Worm (Caenorhabditis elegans) whole organism, L3 larva: ENCODE data around the gene atgl-1.

ENCODE experiments used
- ama-1 ChIP-seq: fragments of 150-350 bp; optimal IDR thresholded peaks from 2 replicates; lab custom pipeline; 2018
- fos-1 ChIP-seq: fragments of 150-350 bp; optimal IDR thresholded peaks from 2 replicates; lab custom pipeline; 2014; ENCODE audit warnings: missing biosample characterization, missing genetic modification characterization
- mml-1 ChIP-seq: fragments of 150-350 bp; sonication (generic microtip); optimal IDR thresholded peaks from 3 replicates; lab custom pipeline; 2014; ENCODE audit warnings: missing biosample characterization, missing genetic modification characterization
- nhr-28 ChIP-seq: fragments of 150-350 bp; optimal IDR thresholded peaks from 2 replicates; lab custom pipeline; 2014; ENCODE audit warnings: missing biosample characterization, missing genetic modification characterization
- unc-62 ChIP-seq: fragments of 150-350 bp; sonication (generic microtip); optimal IDR thresholded peaks from 4 replicates; lab custom pipeline; 2014; ENCODE audit warnings: missing biosample characterization, missing genetic modification reagents, missing genetic modification characterization
- zag-1 ChIP-seq: fragments of 150-350 bp; optimal IDR thresholded peaks from 2 replicates; lab custom pipeline; 2014; ENCODE audit warnings: missing biosample characterization, missing genetic modification characterization

DNA sequence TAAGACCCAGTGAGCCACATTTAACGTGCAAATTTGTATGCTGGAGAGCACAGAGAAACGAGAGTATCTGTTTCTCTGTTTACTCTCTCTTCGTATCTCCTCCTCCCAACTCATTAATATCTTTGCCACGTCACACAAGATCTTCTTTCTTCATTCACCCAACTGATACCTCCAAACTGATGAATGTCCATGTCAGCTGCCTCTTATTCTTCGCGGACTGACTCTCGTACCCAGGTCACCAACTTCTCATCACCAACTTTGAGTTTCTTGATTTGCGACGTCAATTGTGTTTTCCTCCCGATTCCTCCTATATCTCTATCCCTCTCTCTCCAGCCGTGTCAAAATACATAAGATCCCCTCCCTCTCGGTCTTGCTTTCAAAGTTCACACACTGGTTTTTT lies 16.9 kb downstream of the atgl-1 start:
- no peak for TF ChIP-seq ama-1 (lab: Kevin White, UChicago)
- no peak for TF ChIP-seq nhr-28 (tag; lab: Kevin White, UChicago)
- TF ChIP-seq mml-1 (tag; lab: Kevin White, UChicago): no peak
- no peak for TF ChIP-seq fos-1 (tag; lab: Kevin White, UChicago)
- TF ChIP-seq zag-1: no peak
- TF ChIP-seq unc-62 (GFP tag; lab: Kevin White, UChicago): no peak
